Worm (Caenorhabditis elegans) whole organism, L3 larva: ENCODE results near the gene C34F11.8.

Source experiments
- ZK546.5 ChIP-seq: sonication (generic microtip); optimal IDR thresholded peaks from 2 replicates; lab custom pipeline; 2017; ENCODE audit warnings: missing biosample characterization, missing genetic modification characterization
- ceh-16 ChIP-seq: sonication (generic microtip); optimal IDR thresholded peaks from 2 replicates; lab custom pipeline; 2017; ENCODE audit warnings: missing biosample characterization, missing genetic modification characterization
- ceh-82 ChIP-seq: fragments of 150-350 bp; optimal IDR thresholded peaks from 2 replicates; lab custom pipeline; 2014; ENCODE audit warnings: missing biosample characterization, missing genetic modification characterization
- daf-12 ChIP-seq: fragments of 150-350 bp; optimal IDR thresholded peaks from 2 replicates; lab custom pipeline; 2014; ENCODE audit warnings: missing biosample characterization, missing genetic modification reagents, missing genetic modification characterization
- elt-2 ChIP-seq: sonication (generic microtip); optimal IDR thresholded peaks from 2 replicates; lab custom pipeline; 2016; ENCODE audit warnings: missing genetic modification reagents, mild to moderate bottlenecking, missing genetic modification characterization, missing compliant biosample characterization
- eor-1 ChIP-seq, 2 experiments: fragments of 150-350 bp; optimal IDR thresholded peaks; 2 replicates each; lab custom pipeline; 2014 to 2018; ENCODE audit warnings: missing biosample characterization in 2 of 2, missing genetic modification characterization in 2 of 2
- fkh-10 ChIP-seq: sonication (generic microtip); optimal IDR thresholded peaks from 2 replicates; lab custom pipeline; 2017; ENCODE audit warnings: missing biosample characterization, missing genetic modification reagents, missing genetic modification characterization
- fkh-2 ChIP-seq: fragments of 150-350 bp; optimal IDR thresholded peaks from 2 replicates; lab custom pipeline; 2014; ENCODE audit warnings: missing biosample characterization, missing genetic modification reagents, missing genetic modification characterization
- lin-15B ChIP-seq: fragments of 150-350 bp; optimal IDR thresholded peaks from 2 replicates; lab custom pipeline; 2014; ENCODE audit warnings: missing biosample characterization, missing genetic modification characterization
- lin-39 ChIP-seq: fragments of 150-350 bp; optimal IDR thresholded peaks from 2 replicates; lab custom pipeline; 2018; ENCODE audit warnings: missing biosample characterization, missing genetic modification reagents, missing genetic modification characterization
- lsy-12 ChIP-seq: sonication (generic microtip); optimal IDR thresholded peaks from 2 replicates; lab custom pipeline; 2016; ENCODE audit warnings: mild to moderate bottlenecking, missing genetic modification characterization, missing compliant biosample characterization
- mml-1 ChIP-seq: fragments of 150-350 bp; sonication (generic microtip); optimal IDR thresholded peaks from 3 replicates; lab custom pipeline; 2014; ENCODE audit warnings: missing biosample characterization, missing genetic modification characterization
- nfya-1 ChIP-seq: sonication (generic microtip); optimal IDR thresholded peaks from 2 replicates; lab custom pipeline; 2017; ENCODE audit warnings: missing genetic modification characterization, mild to moderate bottlenecking, missing compliant biosample characterization, antibody characterized with exemption, moderate library complexity; ENCODE audit not compliant: insufficient read depth
- nhr-11 ChIP-seq: fragments of 150-350 bp; optimal IDR thresholded peaks from 2 replicates; lab custom pipeline; 2014; ENCODE audit warnings: missing biosample characterization, missing genetic modification characterization
- nhr-23 ChIP-seq: fragments of 150-350 bp; optimal IDR thresholded peaks from 2 replicates; lab custom pipeline; 2014; ENCODE audit warnings: missing biosample characterization, missing genetic modification reagents, missing genetic modification characterization
- nhr-28 ChIP-seq: fragments of 150-350 bp; optimal IDR thresholded peaks from 2 replicates; lab custom pipeline; 2014; ENCODE audit warnings: missing biosample characterization, missing genetic modification characterization
- nhr-67 ChIP-seq: fragments of 150-350 bp; optimal IDR thresholded peaks from 2 replicates; lab custom pipeline; 2014; ENCODE audit warnings: missing biosample characterization, missing genetic modification characterization
- nhr-76 ChIP-seq: fragments of 150-350 bp; sonication (generic microtip); optimal IDR thresholded peaks from 5 replicates; lab custom pipeline; 2014; ENCODE audit warnings: missing biosample characterization, missing genetic modification characterization
- nhr-77 ChIP-seq: fragments of 150-350 bp; optimal IDR thresholded peaks from 2 replicates; lab custom pipeline; 2014; ENCODE audit warnings: missing biosample characterization, missing genetic modification characterization
- pqm-1 ChIP-seq: fragments of 150-350 bp; optimal IDR thresholded peaks from 2 replicates; lab custom pipeline; 2017; ENCODE audit warnings: missing biosample characterization, missing genetic modification characterization, inconsistent platforms
- sea-2 ChIP-seq: fragments of 150-350 bp; sonication (generic microtip); optimal IDR thresholded peaks from 4 replicates; lab custom pipeline; 2014; ENCODE audit warnings: missing biosample characterization, missing genetic modification reagents, missing genetic modification characterization
- snpc-4 ChIP-seq: fragments of 150-350 bp; optimal IDR thresholded peaks from 2 replicates; lab custom pipeline; 2014; ENCODE audit warnings: missing biosample characterization, missing genetic modification characterization
- tbx-2 ChIP-seq: sonication (generic microtip); optimal IDR thresholded peaks from 2 replicates; lab custom pipeline; 2016; ENCODE audit warnings: mild to moderate bottlenecking, missing genetic modification characterization, missing compliant biosample characterization
- unc-39 ChIP-seq: sonication (generic microtip); optimal IDR thresholded peaks from 4 replicates; lab custom pipeline; 2017; ENCODE audit warnings: missing biosample characterization, missing genetic modification characterization
- unc-62 ChIP-seq: fragments of 150-350 bp; sonication (generic microtip); optimal IDR thresholded peaks from 4 replicates; lab custom pipeline; 2014; ENCODE audit warnings: missing biosample characterization, missing genetic modification reagents, missing genetic modification characterization
- zag-1 ChIP-seq: fragments of 150-350 bp; optimal IDR thresholded peaks from 2 replicates; lab custom pipeline; 2014; ENCODE audit warnings: missing biosample characterization, missing genetic modification characterization

C34F11.8 gene

DNA sequence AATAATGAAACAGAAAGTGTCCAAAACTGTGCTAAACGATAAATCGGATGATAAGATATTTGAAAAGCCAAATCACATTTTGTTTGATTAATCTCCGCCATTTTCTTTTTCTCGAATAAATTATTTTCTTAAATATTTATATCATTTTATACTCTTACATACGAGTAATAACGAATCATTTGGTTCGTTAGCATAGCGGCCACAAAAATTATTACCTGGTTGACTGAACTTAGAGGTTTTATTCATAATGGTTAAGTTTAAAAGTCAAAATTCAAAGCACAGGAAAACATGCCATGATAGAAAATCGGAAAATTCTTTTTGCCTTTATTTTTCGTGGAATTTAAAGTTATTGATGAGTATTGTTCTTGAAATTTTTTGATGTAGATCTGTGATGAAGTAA, 47.5 kb downstream of the C34F11.8 start, which contains the start of gene srb-5:
srb-5 (minus strand) TSS at position 101 of the 400 bp plus-strand sequence.
- TF ChIP-seq daf-12 (tag; lab: Kevin White, UChicago) = no peak
- no peak for TF ChIP-seq fkh-2
- no peak for TF ChIP-seq nhr-76 (tag; lab: Kevin White, UChicago)
- TF ChIP-seq sea-2 (GFP tag; lab: Kevin White, UChicago) = no peak
- TF ChIP-seq ceh-16 = no peak
- TF ChIP-seq lin-39 (tag; lab: Kevin White, UChicago) = no peak
- no peak for TF ChIP-seq eor-1 (tag; optimal IDR thresholded peaks at IDR 0.05; lab: Kevin White, UChicago)
- TF ChIP-seq nhr-28 (tag; lab: Kevin White, UChicago) = no peak
- no peak for TF ChIP-seq tbx-2 (tag; lab: Kevin White, UChicago)
- no peak for TF ChIP-seq unc-62 (GFP tag; lab: Kevin White, UChicago)
- TF ChIP-seq snpc-4 = no peak
- TF ChIP-seq, all 47 proteins: peak for 0

- TF ChIP-seq nfya-1 (tag; lab: Kevin White, UChicago) (no peak), nhr-77 (no peak), nhr-67 (tag; lab: Kevin White, UChicago) (no peak), nhr-11 (tag; lab: Kevin White, UChicago) (no peak), lin-15B (tag; lab: Kevin White, UChicago) (no peak), pqm-1 (tag; lab: Kevin White, UChicago) (no peak), fkh-10 (GFP tag; lab: Kevin White, UChicago) (no peak), ceh-82 (tag; lab: Kevin White, UChicago) (no peak), unc-39 (tag; lab: Kevin White, UChicago) (no peak), lsy-12 (no peak), elt-2 (tag; lab: Kevin White, UChicago) (no peak), zag-1 (tag; lab: Kevin White, UChicago) (no peak), sea-2 (GFP tag; lab: Kevin White, UChicago) (no peak), fkh-2 (no peak), ZK546.5 (no peak), tbx-2 (tag; lab: Kevin White, UChicago) (no peak), nhr-23 (tag; lab: Kevin White, UChicago) (no peak), nhr-76 (tag; lab: Kevin White, UChicago) (no peak), mml-1 (no peak)
These were observed 49.7 kb downstream of the C34F11.8 start, which contains the start of gene C27D6.11 for ce11 chrII:5161102-5161501. Gene C27D6.11 (minus strand): TSS chrII:5161202.
